Worm (Caenorhabditis elegans): ENCODE measurements around the gene spp-2.
A peak's percentile ranks its signal among the peaks of the same experiment; 100 is the strongest.

spp-2 gene

ce11 chrX:7330685-7331196, 14.1 kb upstream of the spp-2 start, which contains the start of gene ttr-30:
Gene ttr-30, plus strand, starts transcription at chrX:7330949.
- TF ChIP-seq B0310.2 (tag; optimal IDR thresholded peaks at IDR 0.05) (no peak), ets-7 (tag; optimal IDR thresholded peaks at IDR 0.05) (no peak), pes-1 (GFP tag; IDR thresholded peaks at IDR 0.05) (no peak), tbx-37 (GFP tag; conservative IDR thresholded peaks at IDR 0.05) (no peak), ceh-13 (GFP tag; optimal IDR thresholded peaks at IDR 0.05) (no peak), sea-1 (GFP tag; conservative IDR thresholded peaks at IDR 0.05) (no peak), F13C5.2 (tag; optimal IDR thresholded peaks at IDR 0.05) (no peak)

ce11 chrX:7329601-7330000, 13.0 kb upstream of the spp-2 start, which contains the start of gene ttr-59:
Gene ttr-59, plus strand, starts transcription at chrX:7329818.
- TF ChIP-seq F13C5.2 (tag; optimal IDR thresholded peaks at IDR 0.05) (no peak), tbx-37 (GFP tag; conservative IDR thresholded peaks at IDR 0.05) (no peak), ama-1 (optimal IDR thresholded peaks at IDR 0.05) (no peak), tbx-11 (GFP tag; IDR thresholded peaks at IDR 0.05) (no peak), B0310.2 (tag; optimal IDR thresholded peaks at IDR 0.05) (no peak), hnd-1 (tag; optimal IDR thresholded peaks at IDR 0.05) (no peak), ets-7 (tag; optimal IDR thresholded peaks at IDR 0.05) (no peak), sea-1 (GFP tag; conservative IDR thresholded peaks at IDR 0.05) (no peak), tra-4 (tag; optimal IDR thresholded peaks at IDR 0.05) (no peak), hmbx-1 (tag; optimal IDR thresholded peaks at IDR 0.05) (no peak), flt-1 (GFP tag; IDR thresholded peaks at IDR 0.05) (no peak), ceh-13 (GFP tag; optimal IDR thresholded peaks at IDR 0.05) (no peak), scrt-1 (GFP tag; IDR thresholded peaks at IDR 0.05) (no peak), aly-1 (tag; optimal IDR thresholded peaks at IDR 0.05) (no peak), pes-1 (GFP tag; IDR thresholded peaks at IDR 0.05) (no peak), ceh-36 (tag; optimal IDR thresholded peaks at IDR 0.05) (no peak), hmg-4 (GFP tag; optimal IDR thresholded peaks at IDR 0.05) (no peak)

- no peak for TF ChIP-seq hmg-4 (GFP tag; optimal IDR thresholded peaks at IDR 0.05)
- TF ChIP-seq tbx-11 (GFP tag; IDR thresholded peaks at IDR 0.05), result no peak
- no peak for TF ChIP-seq ets-7 (tag; optimal IDR thresholded peaks at IDR 0.05)
- TF ChIP-seq flt-1 (GFP tag; IDR thresholded peaks at IDR 0.05), result no peak
- TF ChIP-seq hmbx-1 (tag; optimal IDR thresholded peaks at IDR 0.05), result no peak
- no peak for TF ChIP-seq ceh-36 (tag; optimal IDR thresholded peaks at IDR 0.05)
- TF ChIP-seq tbx-37 (GFP tag; conservative IDR thresholded peaks at IDR 0.05), result no peak
Measured at ce11 chrX:7328065-7328564, 11.5 kb upstream of the spp-2 start.

ce11 chrX:7326967-7327651, 10.5 kb upstream of the spp-2 start, which contains the start of gene sng-1:
Gene sng-1, plus strand, starts transcription at chrX:7327601.
- TF ChIP-seq tra-4 (tag; optimal IDR thresholded peaks at IDR 0.05) (no peak), flt-1 (GFP tag; IDR thresholded peaks at IDR 0.05) (no peak), scrt-1 (GFP tag; IDR thresholded peaks at IDR 0.05) (no peak), tbx-37 (GFP tag; conservative IDR thresholded peaks at IDR 0.05) (no peak), tbx-11 (GFP tag; IDR thresholded peaks at IDR 0.05) (no peak), hmbx-1 (tag; optimal IDR thresholded peaks at IDR 0.05) (no peak), aly-1 (tag; optimal IDR thresholded peaks at IDR 0.05) (no peak), sea-1 (GFP tag; conservative IDR thresholded peaks at IDR 0.05) (no peak), ets-7 (tag; optimal IDR thresholded peaks at IDR 0.05) (no peak), ama-1 (optimal IDR thresholded peaks at IDR 0.05) (no peak), hmg-4 (GFP tag; optimal IDR thresholded peaks at IDR 0.05) (no peak), hnd-1 (tag; optimal IDR thresholded peaks at IDR 0.05) (no peak), B0310.2 (tag; optimal IDR thresholded peaks at IDR 0.05) (no peak), F13C5.2 (tag; optimal IDR thresholded peaks at IDR 0.05) (no peak), ceh-36 (tag; optimal IDR thresholded peaks at IDR 0.05) (no peak), pes-1 (GFP tag; IDR thresholded peaks at IDR 0.05) (no peak), ceh-13 (GFP tag; optimal IDR thresholded peaks at IDR 0.05) (no peak)

ce11 chrX:7323604-7324003, 7.0 kb upstream of the spp-2 start:
- 0 out of 2 replicates have a peak, but pooled peaks have one; percentile 32 for TF ChIP-seq tbx-11 (GFP tag; IDR thresholded peaks at IDR 0.05)
- TF ChIP-seq aly-1 (tag; optimal IDR thresholded peaks at IDR 0.05), result no peak
- TF ChIP-seq scrt-1 (GFP tag; IDR thresholded peaks at IDR 0.05), result no peak
- TF ChIP-seq B0310.2 (tag; optimal IDR thresholded peaks at IDR 0.05), result no peak
- TF ChIP-seq flt-1 (GFP tag; IDR thresholded peaks at IDR 0.05), result 0 out of 2 replicates have a peak, but pooled peaks have one; percentile 11

ce11 chrX:7322323-7322722, 5.7 kb upstream of the spp-2 start, which contains the start of gene T08A9.13:
Gene T08A9.13, minus strand, starts transcription at chrX:7322423.
- TF ChIP-seq F13C5.2 (tag; optimal IDR thresholded peaks at IDR 0.05) (no peak), pes-1 (GFP tag; IDR thresholded peaks at IDR 0.05) (no peak), sea-1 (GFP tag; conservative IDR thresholded peaks at IDR 0.05) (no peak), tbx-11 (GFP tag; IDR thresholded peaks at IDR 0.05) (no peak), aly-1 (tag; optimal IDR thresholded peaks at IDR 0.05) (no peak), B0310.2 (tag; optimal IDR thresholded peaks at IDR 0.05) (no peak), ets-7 (tag; optimal IDR thresholded peaks at IDR 0.05) (no peak), hnd-1 (tag; optimal IDR thresholded peaks at IDR 0.05) (no peak), ama-1 (optimal IDR thresholded peaks at IDR 0.05) (no peak), hmg-4 (GFP tag; optimal IDR thresholded peaks at IDR 0.05) (no peak), ceh-36 (tag; optimal IDR thresholded peaks at IDR 0.05) (no peak), scrt-1 (GFP tag; IDR thresholded peaks at IDR 0.05) (no peak), ceh-13 (GFP tag; optimal IDR thresholded peaks at IDR 0.05) (no peak), tra-4 (tag; optimal IDR thresholded peaks at IDR 0.05) (no peak), flt-1 (GFP tag; IDR thresholded peaks at IDR 0.05) (no peak), tbx-37 (GFP tag; conservative IDR thresholded peaks at IDR 0.05) (no peak)

- no peak for TF ChIP-seq B0310.2 (tag; optimal IDR thresholded peaks at IDR 0.05)
- no peak for TF ChIP-seq F13C5.2 (tag; optimal IDR thresholded peaks at IDR 0.05)
- no peak for TF ChIP-seq ets-7 (tag; optimal IDR thresholded peaks at IDR 0.05)
- no peak for TF ChIP-seq hmbx-1 (tag; optimal IDR thresholded peaks at IDR 0.05)
- TF ChIP-seq tbx-37 (GFP tag; conservative IDR thresholded peaks at IDR 0.05), result no peak
- no peak for TF ChIP-seq pes-1 (GFP tag; IDR thresholded peaks at IDR 0.05)
- TF ChIP-seq tra-4 (tag; optimal IDR thresholded peaks at IDR 0.05), result no peak
- no peak for TF ChIP-seq flt-1 (GFP tag; IDR thresholded peaks at IDR 0.05)
Measured at ce11 chrX:7320115-7320711, 3.6 kb upstream of the spp-2 start, which contains the start of gene spp-5. Gene spp-5, minus strand, starts transcription at chrX:7320354.
